Worm (Caenorhabditis elegans) whole organism, L4/young adult: ENCODE measurements around the gene F57B7.2.

Experiments used
- W03F9.2 ChIP-seq: fragments of 150-350 bp; optimal IDR thresholded peaks from 2 replicates; lab custom pipeline; 2014; ENCODE audit warnings: missing biosample characterization, missing genetic modification characterization
- dao-5 ChIP-seq: sonication (generic microtip); optimal IDR thresholded peaks from 2 replicates; lab custom pipeline; 2016; ENCODE audit warnings: missing genotype, missing genetic modification characterization, moderate library complexity, missing compliant biosample characterization
- him-1 ChIP-seq: sonication (generic microtip); optimal IDR thresholded peaks from 2 replicates; lab custom pipeline; 2016; ENCODE audit warnings: missing genotype, missing genetic modification reagents, missing genetic modification characterization, missing compliant biosample characterization

DNA sequence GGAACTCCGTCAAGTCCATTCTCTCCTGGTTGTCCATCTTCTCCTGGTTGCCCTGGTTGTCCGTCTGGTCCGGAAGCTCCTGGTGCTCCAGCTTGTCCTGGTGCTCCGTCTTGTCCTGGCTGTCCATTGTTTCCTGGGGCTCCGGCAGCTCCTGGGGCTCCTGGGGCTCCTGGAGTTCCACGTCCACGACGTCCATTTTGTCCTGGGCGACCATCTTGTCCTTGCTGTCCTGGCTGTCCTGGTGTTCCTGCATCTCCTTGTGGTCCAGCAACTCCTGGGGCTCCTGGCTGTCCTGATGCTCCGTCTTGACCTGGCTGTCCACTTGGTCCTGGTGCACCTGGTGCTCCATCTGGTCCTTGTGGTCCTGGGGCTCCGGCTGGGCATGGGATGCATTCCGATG is 6.0 kb upstream of the F57B7.2 start:
- TF ChIP-seq him-1 (tag; lab: Kevin White, UChicago) (no peak), dao-5 (tag; lab: Kevin White, UChicago) (no peak), W03F9.2 (tag; lab: Kevin White, UChicago) (no peak)
